Worm (Caenorhabditis elegans) whole organism, dauer: ENCODE measurements around the gene R13D11.10.

ENCODE experiments used
- unc-62 ChIP-seq: sonication (generic microtip); optimal IDR thresholded peaks from 2 replicates; lab custom pipeline; 2017; ENCODE audit warnings: missing biosample characterization, missing genetic modification reagents, missing genetic modification characterization

R13D11.10 gene

DNA sequence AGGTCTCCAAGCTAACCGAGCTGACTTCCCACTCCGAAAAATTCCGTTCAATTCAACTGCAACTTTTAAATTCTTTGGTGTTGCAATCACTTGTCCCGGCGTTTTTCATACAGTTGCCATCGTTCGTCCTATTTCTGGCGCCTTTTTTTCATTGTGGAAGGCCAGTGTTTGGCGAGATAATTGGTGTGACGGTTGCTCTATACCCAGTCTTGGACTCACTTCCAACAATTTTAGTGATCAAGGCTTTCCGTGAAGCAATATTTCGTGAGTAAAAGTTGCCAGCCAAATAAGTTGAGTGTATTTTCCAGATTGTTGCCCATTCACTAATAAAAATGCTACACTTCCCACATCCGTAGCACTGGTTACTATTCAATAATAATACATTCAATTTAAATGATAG is 40.8 kb downstream of the R13D11.10 start:
- TF ChIP-seq unc-62: no peak

ce11 chrV:764732-765131 is 48.3 kb downstream of the R13D11.10 start, which contains the start of gene str-238:
Gene str-238, plus strand, starts transcription at chrV:765032.
- no peak for TF ChIP-seq unc-62
